Worm (Caenorhabditis elegans): ENCODE data around the gene K05F1.9.
A peak's percentile ranks its signal among the peaks of the same experiment; 100 is the strongest.

The K05F1.9 gene

DNA sequence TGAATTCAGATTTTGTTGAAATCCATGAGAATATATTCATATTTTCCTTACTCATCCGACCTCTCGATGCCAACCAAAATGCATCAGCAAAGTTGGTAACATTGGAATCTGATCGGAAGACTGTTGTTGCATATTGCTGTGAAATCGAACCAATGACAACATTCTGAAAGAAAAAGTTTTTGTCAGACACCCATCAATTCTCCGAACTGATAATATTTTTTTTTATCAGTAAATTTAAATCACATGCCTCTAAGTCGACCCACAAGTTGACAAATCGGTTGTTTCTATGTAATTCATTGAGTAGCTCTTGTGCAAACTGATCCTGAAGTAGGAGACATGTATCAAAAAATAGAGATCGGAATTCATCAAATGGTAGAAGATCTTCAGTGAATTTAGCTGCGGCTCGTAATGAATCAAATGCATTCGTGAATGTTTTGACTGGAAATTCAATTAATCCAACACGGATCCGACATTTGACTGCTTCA, 29.0 kb upstream of the K05F1.9 start, which contains the start of gene col-74:
Gene col-74 (plus strand): TSS at position 435 of the 485 bp plus-strand sequence.
- TF ChIP-seq mec-3 (tag; optimal IDR thresholded peaks at IDR 0.05; ENCODE audit: borderline replicate concordance) (no peak), nhr-232 (tag; optimal IDR thresholded peaks at IDR 0.05) (no peak), che-1 (tag; optimal IDR thresholded peaks at IDR 0.05) (no peak), nhr-11 (tag; optimal IDR thresholded peaks at IDR 0.05) (no peak), ahr-1 (tag; optimal IDR thresholded peaks at IDR 0.05) (no peak), odd-2 (tag; optimal IDR thresholded peaks at IDR 0.05) (no peak), hlh-13 (GFP tag; optimal IDR thresholded peaks at IDR 0.05) (no peak), pros-1 (tag; optimal IDR thresholded peaks at IDR 0.05) (no peak), syd-9 (tag; optimal IDR thresholded peaks at IDR 0.05) (no peak), tbx-2 (tag; optimal IDR thresholded peaks at IDR 0.05) (no peak), ceh-2 (tag; optimal IDR thresholded peaks at IDR 0.05) (no peak), dve-1 (tag; optimal IDR thresholded peaks at IDR 0.05) (no peak), ceh-18 (tag; optimal IDR thresholded peaks at IDR 0.05) (no peak), hlh-6 (tag; optimal IDR thresholded peaks at IDR 0.05) (no peak), ztf-16 (tag; optimal IDR thresholded peaks at IDR 0.05) (no peak), C08G9.2 (tag; optimal IDR thresholded peaks at IDR 0.05) (no peak), hlh-30 (tag; optimal IDR thresholded peaks at IDR 0.05; ENCODE audit: insufficient read depth) (no peak), lin-11 (tag; optimal IDR thresholded peaks at IDR 0.05) (no peak), gmeb-2 (tag; optimal IDR thresholded peaks at IDR 0.05) (no peak)

DNA sequence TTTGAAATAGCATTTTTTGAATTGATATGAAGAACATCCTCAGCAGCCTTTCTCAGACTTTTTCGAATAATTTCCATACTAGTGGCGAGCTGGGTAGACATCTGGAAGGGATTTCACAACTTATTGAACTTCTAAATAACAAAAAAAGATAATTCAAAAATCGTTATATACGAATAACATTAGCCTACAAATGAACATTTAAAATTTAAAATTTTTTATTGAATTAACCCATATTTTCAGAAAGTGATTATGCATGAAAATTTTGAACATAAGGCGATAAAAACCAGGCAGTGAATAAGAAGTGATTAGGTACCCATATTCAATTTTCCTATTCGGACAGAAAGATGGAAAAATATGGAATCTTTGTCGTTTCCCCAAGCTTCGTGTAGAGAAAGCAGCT, 27.5 kb upstream of the K05F1.9 start, which contains the start of gene ZK1248.11:
Gene ZK1248.11 (minus strand): TSS at position 101 of the 400 bp plus-strand sequence.
- TF ChIP-seq unc-42 (tag; optimal IDR thresholded peaks at IDR 0.05) (no peak), K02D7.2 (tag; optimal IDR thresholded peaks at IDR 0.05) (no peak), nfya-1 (tag; optimal IDR thresholded peaks at IDR 0.05) (no peak), pat-9 (tag; optimal IDR thresholded peaks at IDR 0.05) (no peak), ceh-22 (tag; optimal IDR thresholded peaks at IDR 0.05) (no peak), ceh-30 (tag; optimal IDR thresholded peaks at IDR 0.05) (no peak), C08G9.2 (tag; optimal IDR thresholded peaks at IDR 0.05) (no peak), pag-3 (tag; optimal IDR thresholded peaks at IDR 0.05; ENCODE audit: borderline replicate concordance) (no peak)

DNA sequence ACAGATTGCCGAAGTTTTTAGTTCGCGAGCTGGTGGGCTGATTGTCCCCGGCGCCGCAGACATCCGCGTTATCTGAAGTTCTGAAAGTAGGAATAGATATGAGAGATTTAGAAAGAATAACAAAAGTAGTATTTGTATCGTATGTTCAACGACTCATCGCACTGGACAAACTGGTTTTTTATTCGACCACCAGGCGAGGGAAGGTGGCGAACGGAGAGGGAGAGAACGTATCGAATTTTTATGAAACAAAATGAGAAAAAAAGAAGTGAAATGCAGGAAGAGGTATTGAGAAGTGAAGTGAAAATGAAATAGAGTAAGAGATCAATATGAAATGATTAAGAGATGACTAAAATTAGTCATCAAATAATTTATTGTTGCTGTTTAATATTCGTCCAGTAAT, 26.4 kb upstream of the K05F1.9 start, which contains the start of gene tbc-2:
Gene tbc-2 (minus strand): TSS at position 80 of the 400 bp plus-strand sequence.
- TF ChIP-seq ref-2 (tag; optimal IDR thresholded peaks at IDR 0.05) (no peak), dve-1 (tag; optimal IDR thresholded peaks at IDR 0.05) (no peak), tbx-2 (tag; optimal IDR thresholded peaks at IDR 0.05) (no peak)

DNA sequence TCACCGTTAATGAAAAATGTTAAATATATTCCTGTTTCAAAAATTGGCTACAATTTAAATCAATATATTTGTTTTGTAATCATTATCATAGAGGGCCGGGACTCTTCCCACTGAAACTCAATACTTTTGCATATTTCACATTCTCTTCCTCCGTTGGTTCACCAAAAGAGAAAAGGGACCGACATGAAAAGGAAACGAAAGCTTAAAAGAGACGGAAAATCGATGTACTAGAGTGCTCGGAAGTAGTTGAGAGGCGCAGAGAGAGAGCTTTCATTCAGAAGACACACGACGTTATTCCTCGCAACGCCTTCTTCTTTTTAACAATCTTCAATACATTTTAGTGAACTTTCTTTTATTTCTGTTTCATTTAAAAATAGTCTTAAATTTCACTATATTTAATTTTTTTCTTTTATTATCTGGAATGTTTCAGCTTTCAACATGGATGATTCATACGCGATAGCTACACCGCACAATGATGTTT, 19.3 kb upstream of the K05F1.9 start, which contains the start of gene ehs-1:
Gene ehs-1 (plus strand): TSS at position 431 of the 481 bp plus-strand sequence.
- TF ChIP-seq ceh-48 (tag; optimal IDR thresholded peaks at IDR 0.05): peak; percentile 84
- TF ChIP-seq Y22D7AL.16 (tag; optimal IDR thresholded peaks at IDR 0.05): no peak

DNA sequence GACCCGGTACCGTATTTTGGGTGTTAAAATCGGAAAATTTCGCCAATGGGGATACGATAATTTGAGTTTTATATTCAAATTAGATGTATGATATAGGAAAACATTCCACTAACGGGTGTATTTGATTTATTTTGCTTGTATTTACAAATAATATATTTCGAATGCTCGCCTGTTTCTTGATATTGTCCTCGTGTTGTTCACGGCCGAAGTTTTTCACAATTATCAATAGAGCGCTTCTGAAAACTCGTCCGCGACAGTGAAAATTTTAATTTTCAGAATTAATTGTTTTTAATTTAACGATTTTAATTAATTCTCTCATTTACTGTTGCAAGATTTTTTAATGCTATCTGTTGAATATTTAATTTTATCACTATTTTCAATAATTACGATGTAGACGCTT, 18.7 kb upstream of the K05F1.9 start:
- TF ChIP-seq C08G9.2 (tag; optimal IDR thresholded peaks at IDR 0.05): peak; percentile 68
- TF ChIP-seq ceh-14 (tag; optimal IDR thresholded peaks at IDR 0.05): peak; percentile 26
- no peak for TF ChIP-seq syd-9 (tag; optimal IDR thresholded peaks at IDR 0.05)
- no peak for TF ChIP-seq nfya-1 (tag; optimal IDR thresholded peaks at IDR 0.05)
- no peak for TF ChIP-seq ceh-24 (tag; optimal IDR thresholded peaks at IDR 0.05)
- no peak for TF ChIP-seq mec-3 (tag; optimal IDR thresholded peaks at IDR 0.05; ENCODE audit: borderline replicate concordance)
- no peak for TF ChIP-seq ceh-48 (tag; optimal IDR thresholded peaks at IDR 0.05)
- no peak for TF ChIP-seq ceh-9 (tag; optimal IDR thresholded peaks at IDR 0.05)
- peak; percentile 24 for TF ChIP-seq zip-5 (tag; optimal IDR thresholded peaks at IDR 0.05)
- TF ChIP-seq ttx-3 (tag; optimal IDR thresholded peaks at IDR 0.05): no peak
- TF ChIP-seq pag-3 (tag; optimal IDR thresholded peaks at IDR 0.05; ENCODE audit: borderline replicate concordance): no peak
- peak; percentile 71 for TF ChIP-seq ceh-31 (tag; optimal IDR thresholded peaks at IDR 0.05)
- TF ChIP-seq ceh-34 (tag; optimal IDR thresholded peaks at IDR 0.05): no peak
- no peak for TF ChIP-seq ama-1 (optimal IDR thresholded peaks at IDR 0.05)
- no peak for TF ChIP-seq madf-2 (tag; optimal IDR thresholded peaks at IDR 0.05)
- no peak for TF ChIP-seq lin-11 (tag; optimal IDR thresholded peaks at IDR 0.05)
- no peak for TF ChIP-seq pat-9 (tag; optimal IDR thresholded peaks at IDR 0.05)
- no peak for TF ChIP-seq pha-4 (tag; optimal IDR thresholded peaks at IDR 0.05)
- peak; percentile 48 for TF ChIP-seq ref-2 (tag; optimal IDR thresholded peaks at IDR 0.05)
- TF ChIP-seq sox-2 (GFP tag; IDR thresholded peaks at IDR 0.05): no peak
- no peak for TF ChIP-seq gmeb-2 (tag; optimal IDR thresholded peaks at IDR 0.05)
- no peak for TF ChIP-seq T23F11.4 (GFP tag; optimal IDR thresholded peaks at IDR 0.05)
- TF ChIP-seq nhr-11 (tag; optimal IDR thresholded peaks at IDR 0.05): no peak
- no peak for TF ChIP-seq hlh-6 (tag; optimal IDR thresholded peaks at IDR 0.05)
- TF ChIP-seq fkh-6 (tag; optimal IDR thresholded peaks at IDR 0.05): peak; percentile 12
- TF ChIP-seq ceh-18 (tag; optimal IDR thresholded peaks at IDR 0.05): no peak
- TF ChIP-seq elt-4 (tag; optimal IDR thresholded peaks at IDR 0.05): no peak
- TF ChIP-seq unc-42 (tag; optimal IDR thresholded peaks at IDR 0.05): peak; percentile 13

All from whole organism, late embryonic.